Fruit fly (Drosophila melanogaster) whole organism, embryonic: ENCODE data around the gene CG16903.

ENCODE experiments used
- Ada2b ChIP-seq: fragments of 200-800 bp; sonication (Bioruptor generic); IDR thresholded peaks from 2 replicates; pipeline ENCODE4 v1.3.6; 2022; ENCODE audit warnings: missing biosample characterization, missing genetic modification characterization
- BEAF-32 ChIP-seq: fragments of 200-800 bp; sonication (Bioruptor generic); optimal IDR thresholded peaks from 3 replicates; lab custom pipeline; 2017; ENCODE audit warnings: missing biosample characterization, missing genetic modification characterization, mild to moderate bottlenecking, moderate library complexity, missing genetic modification reagents
- Bdp1 ChIP-seq: fragments of 200-800 bp; sonication (Bioruptor generic); optimal IDR thresholded peaks from 3 replicates; lab custom pipeline; 2016; ENCODE audit warnings: missing biosample characterization, missing genetic modification characterization
- CG10543 ChIP-seq: fragments of 200-800 bp; sonication (Bioruptor generic); optimal IDR thresholded peaks from 3 replicates; lab custom pipeline; 2017; ENCODE audit warnings: missing biosample characterization, mild to moderate bottlenecking, missing genetic modification characterization, moderate library complexity
- CG11723 ChIP-seq: fragments of 200-800 bp; sonication (Bioruptor generic); optimal IDR thresholded peaks from 2 replicates; lab custom pipeline; 2017; ENCODE audit warnings: missing biosample characterization, mild to moderate bottlenecking, missing genetic modification characterization
- CG12299 ChIP-seq: fragments of 200-800 bp; sonication (Bioruptor generic); optimal IDR thresholded peaks from 2 replicates; lab custom pipeline; 2018; ENCODE audit warnings: missing biosample characterization, mild to moderate bottlenecking, missing genetic modification characterization
- CG1233 ChIP-seq: fragments of 200-800 bp; sonication (Bioruptor generic); optimal IDR thresholded peaks from 4 replicates; lab custom pipeline; 2018; ENCODE audit warnings: missing biosample characterization, mild to moderate bottlenecking, missing genetic modification characterization
- CG12769 ChIP-seq: fragments of 200-800 bp; sonication (Bioruptor generic); optimal IDR thresholded peaks from 2 replicates; lab custom pipeline; 2019; ENCODE audit warnings: missing biosample characterization, mild to moderate bottlenecking, missing genetic modification characterization, moderate library complexity
- CG12942 ChIP-seq: fragments of 200-800 bp; sonication (Bioruptor generic); optimal IDR thresholded peaks from 3 replicates; lab custom pipeline; 2016; ENCODE audit warnings: missing biosample characterization, missing genetic modification characterization
- CG17359 ChIP-seq: fragments of 200-800 bp; sonication (Bioruptor generic); optimal IDR thresholded peaks from 3 replicates; lab custom pipeline; 2018; ENCODE audit warnings: missing biosample characterization, mild to moderate bottlenecking, missing genetic modification characterization, moderate library complexity
- CG17912 ChIP-seq: fragments of 200-800 bp; sonication (Bioruptor generic); optimal IDR thresholded peaks from 2 replicates; lab custom pipeline; 2018; ENCODE audit warnings: missing biosample characterization, mild to moderate bottlenecking, missing genetic modification characterization
- CG2202 ChIP-seq: fragments of 200-800 bp; sonication (Bioruptor generic); optimal IDR thresholded peaks from 2 replicates; lab custom pipeline; 2018; ENCODE audit warnings: missing biosample characterization, mild to moderate bottlenecking, missing genetic modification characterization
- CG3065 ChIP-seq: fragments of 200-800 bp; sonication (Bioruptor generic); optimal IDR thresholded peaks from 2 replicates; lab custom pipeline; 2016; ENCODE audit warnings: missing biosample characterization, missing genetic modification characterization
- CG4424 ChIP-seq: fragments of 200-800 bp; sonication (Bioruptor generic); optimal IDR thresholded peaks from 3 replicates; lab custom pipeline; 2016; ENCODE audit warnings: missing biosample characterization, missing genetic modification characterization
- CG5180 ChIP-seq: fragments of 200-800 bp; sonication (Bioruptor generic); optimal IDR thresholded peaks from 3 replicates; lab custom pipeline; 2017; ENCODE audit warnings: missing biosample characterization, missing genetic modification characterization, mild to moderate bottlenecking, moderate library complexity, missing genetic modification reagents
- CG7786 ChIP-seq: fragments of 200-800 bp; sonication (Bioruptor generic); optimal IDR thresholded peaks from 2 replicates; lab custom pipeline; 2016; ENCODE audit warnings: missing biosample characterization, missing genetic modification characterization
- CG7928 ChIP-seq: fragments of 200-800 bp; sonication (Bioruptor generic); optimal IDR thresholded peaks from 2 replicates; lab custom pipeline; 2017; ENCODE audit warnings: missing biosample characterization, mild to moderate bottlenecking, missing genetic modification characterization
- CG8478 ChIP-seq: fragments of >200 bp; optimal IDR thresholded peaks from 2 replicates; lab custom pipeline; 2018
- CG9727 ChIP-seq: fragments of 200-800 bp; sonication (Bioruptor generic); optimal IDR thresholded peaks from 3 replicates; lab custom pipeline; 2017; ENCODE audit warnings: missing biosample characterization, mild to moderate bottlenecking, missing genetic modification characterization
- Ets97D ChIP-seq: fragments of 200-800 bp; sonication (Bioruptor generic); optimal IDR thresholded peaks from 3 replicates; lab custom pipeline; 2016; ENCODE audit warnings: missing biosample characterization, missing genetic modification characterization
- HHEX ChIP-seq: fragments of 200-800 bp; sonication (Bioruptor generic); optimal IDR thresholded peaks from 3 replicates; lab custom pipeline; 2017; ENCODE audit warnings: missing biosample characterization, mild to moderate bottlenecking, missing genetic modification characterization, missing genetic modification reagents
- NC2α ChIP-seq: fragments of 200-800 bp; sonication (Bioruptor generic); optimal IDR thresholded peaks from 2 replicates; lab custom pipeline; 2016; ENCODE audit warnings: missing biosample characterization, missing genetic modification characterization
- Nf-YC ChIP-seq: fragments of 200-800 bp; optimal IDR thresholded peaks from 3 replicates; lab custom pipeline; 2019; ENCODE audit warnings: missing biosample characterization, mild to moderate bottlenecking, missing genetic modification characterization, moderate library complexity
- Opbp ChIP-seq: fragments of 200-800 bp; sonication (Bioruptor generic); IDR thresholded peaks from 3 replicates; pipeline ENCODE4 v1.3.6; 2022; ENCODE audit warnings: missing biosample characterization, missing genetic modification characterization; ENCODE audit not compliant: partially characterized antibody
- Spps ChIP-seq: fragments of 200-800 bp; sonication (Bioruptor generic); optimal IDR thresholded peaks from 2 replicates; lab custom pipeline; 2018; ENCODE audit warnings: missing biosample characterization, mild to moderate bottlenecking, missing genetic modification characterization
- Stat92E ChIP-seq, 3 experiments: fragments of >200 bp in 2 of 3; fragments of 200-800 bp in 1 of 3; sonication (Bioruptor generic) in 1 of 3; optimal IDR thresholded peaks; 2 replicates each; lab custom pipeline; 2017 to 2019; ENCODE audit warnings: missing biosample characterization in 3 of 3, missing genetic modification characterization in 3 of 3, mild to moderate bottlenecking in 1 of 3, moderate library complexity in 1 of 3
- Taf1 ChIP-seq: fragments of 200-800 bp; sonication (Bioruptor generic); IDR thresholded peaks from 2 replicates; pipeline ENCODE4 v1.3.6; 2022; ENCODE audit warnings: missing biosample characterization, missing genetic modification characterization
- bab2 ChIP-seq: fragments of 200-800 bp; sonication (Bioruptor generic); optimal IDR thresholded peaks from 2 replicates; lab custom pipeline; 2016; ENCODE audit warnings: missing biosample characterization, missing genetic modification characterization
- caup ChIP-seq: fragments of 200-800 bp; sonication (Bioruptor generic); optimal IDR thresholded peaks from 3 replicates; lab custom pipeline; 2017; ENCODE audit warnings: missing biosample characterization, mild to moderate bottlenecking, missing genetic modification characterization, moderate library complexity; ENCODE audit not compliant: severe bottlenecking
- dan ChIP-seq: fragments of 200-800 bp; sonication (Bioruptor generic); IDR thresholded peaks from 2 replicates; pipeline ENCODE4 v1.3.6; 2022; ENCODE audit warnings: missing biosample characterization, missing genetic modification characterization
- danr ChIP-seq: fragments of 200-800 bp; sonication (Bioruptor generic); IDR thresholded peaks from 2 replicates; pipeline ENCODE4 v1.3.6; 2022; ENCODE audit warnings: missing biosample characterization, missing genetic modification characterization
- dmrt11E ChIP-seq: fragments of 200-800 bp; sonication (Bioruptor generic); optimal IDR thresholded peaks from 3 replicates; lab custom pipeline; 2018; ENCODE audit warnings: missing biosample characterization, mild to moderate bottlenecking, missing genetic modification characterization, moderate library complexity
- ewg ChIP-seq: fragments of 200-800 bp; sonication (Bioruptor generic); optimal IDR thresholded peaks from 3 replicates; lab custom pipeline; 2017; ENCODE audit warnings: mild to moderate bottlenecking, missing biosample characterization, missing genetic modification reagents, missing genetic modification characterization
- eyg ChIP-seq: fragments of 200-800 bp; sonication (Bioruptor generic); optimal IDR thresholded peaks from 3 replicates; lab custom pipeline; 2016; ENCODE audit warnings: missing biosample characterization, missing genetic modification characterization
- grn ChIP-seq: fragments of 200-800 bp; sonication (Bioruptor generic); optimal IDR thresholded peaks from 3 replicates; lab custom pipeline; 2017; ENCODE audit warnings: missing biosample characterization, missing genetic modification characterization
- ham ChIP-seq: fragments of 200-800 bp; sonication (Bioruptor generic); IDR thresholded peaks from 2 replicates; pipeline ENCODE4 v1.3.6; 2022; ENCODE audit warnings: missing biosample characterization, missing genetic modification characterization
- hb ChIP-seq: fragments of 200-800 bp; sonication (Bioruptor generic); IDR thresholded peaks from 3 replicates; pipeline ENCODE4 v1.3.6; 2022; ENCODE audit warnings: missing biosample characterization, missing genetic modification characterization; ENCODE audit not compliant: partially characterized antibody
- insv ChIP-seq, 2 experiments: fragments of 200-800 bp; sonication (Bioruptor generic); optimal IDR thresholded peaks; 3 replicates each; lab custom pipeline; 2016 to 2018; ENCODE audit warnings: missing biosample characterization in 2 of 2, missing genetic modification characterization in 2 of 2
- kay ChIP-seq: fragments of 200-800 bp; sonication (Bioruptor generic); optimal IDR thresholded peaks from 2 replicates; lab custom pipeline; 2016; ENCODE audit warnings: missing biosample characterization, missing genetic modification characterization
- maf-S ChIP-seq: fragments of 200-800 bp; sonication (Bioruptor generic); optimal IDR thresholded peaks from 2 replicates; lab custom pipeline; 2016; ENCODE audit warnings: missing biosample characterization, missing genetic modification characterization
- mam ChIP-seq: fragments of 200-800 bp; sonication (Bioruptor generic); optimal IDR thresholded peaks from 3 replicates; lab custom pipeline; 2016; ENCODE audit warnings: missing biosample characterization, missing genetic modification characterization
- oc ChIP-seq: fragments of 200-800 bp; sonication (Bioruptor generic); optimal IDR thresholded peaks from 2 replicates; lab custom pipeline; 2018; ENCODE audit warnings: missing biosample characterization, mild to moderate bottlenecking, missing genetic modification characterization, moderate library complexity
- onecut ChIP-seq: fragments of 200-800 bp; sonication (Bioruptor generic); IDR thresholded peaks from 2 replicates; pipeline ENCODE4 v1.3.6; 2022; ENCODE audit warnings: missing biosample characterization, missing genetic modification characterization
- p53 ChIP-seq: fragments of 200-800 bp; sonication (Bioruptor generic); optimal IDR thresholded peaks from 2 replicates; lab custom pipeline; 2016; ENCODE audit warnings: missing biosample characterization, missing genetic modification characterization
- pho ChIP-seq: fragments of 200-800 bp; sonication (Bioruptor generic); optimal IDR thresholded peaks from 2 replicates; lab custom pipeline; 2016; ENCODE audit warnings: missing biosample characterization, missing genetic modification characterization
- sd ChIP-seq: fragments of 200-800 bp; sonication (Bioruptor generic); optimal IDR thresholded peaks from 3 replicates; lab custom pipeline; 2018; ENCODE audit warnings: missing biosample characterization, mild to moderate bottlenecking, missing genetic modification characterization, moderate library complexity
- sisA ChIP-seq: fragments of 200-800 bp; sonication (Bioruptor generic); IDR thresholded peaks from 2 replicates; pipeline ENCODE4 v1.3.6; 2022; ENCODE audit warnings: missing biosample characterization, missing genetic modification characterization
- ssp ChIP-seq: fragments of 200-800 bp; sonication (Bioruptor generic); IDR thresholded peaks from 2 replicates; pipeline ENCODE4 v1.3.6; 2022; ENCODE audit warnings: missing biosample characterization, missing genetic modification characterization
- sug ChIP-seq: fragments of 200-800 bp; optimal IDR thresholded peaks from 2 replicates; lab custom pipeline; 2019; ENCODE audit warnings: missing biosample characterization, mild to moderate bottlenecking, missing genetic modification characterization, moderate library complexity
- tgo ChIP-seq: fragments of 200-800 bp; sonication (Bioruptor generic); IDR thresholded peaks from 3 replicates; pipeline ENCODE4 v1.3.6; 2022; ENCODE audit warnings: missing biosample characterization, missing genetic modification characterization

The CG16903 gene

dm6 chrX:2094072-2094761 is 14.0 kb upstream of the CG16903 start, which contains the start of gene csw (continued):
- TF ChIP-seq CG4424 (GFP tag; lab: Kevin White, UChicago) (peak; percentile 3), CG12769 (tag; lab: Kevin White, UChicago) (peak; percentile 35), Ets97D (GFP tag; lab: Kevin White, UChicago) (peak; percentile 91), pho (GFP tag; lab: Kevin White, UChicago) (peak; percentile 46), ewg (peak; percentile 61), CG8478 (peak; percentile 91), p53 (GFP tag; lab: Kevin White, UChicago) (peak; percentile 42), Taf1 (no peak), CG11723 (no peak), oc (tag; lab: Kevin White, UChicago) (no peak), kay (peak; percentile 21), CG12299 (no peak), ham (GFP tag; lab: Robert Waterston, UW) (no peak), Spps (no peak), CG7928 (peak; percentile 43), bab2 (GFP tag; lab: Kevin White, UChicago) (peak; percentile 6), danr (GFP tag; lab: Robert Waterston, UW) (no peak), hb (GFP tag; lab: Robert Waterston, UW) (no peak), eyg (GFP tag; lab: Kevin White, UChicago) (no peak), sd (tag; lab: Kevin White, UChicago) (peak; percentile 35), CG3065 (GFP tag; lab: Kevin White, UChicago) (no peak), NC2α (GFP tag; lab: Kevin White, UChicago) (no peak), CG9727 (GFP tag; lab: Kevin White, UChicago) (peak; percentile 2), sug (tag; lab: Kevin White, UChicago) (peak; percentile 2), Nf-YC (tag; lab: Kevin White, UChicago) (peak; percentile 60), Opbp (GFP tag; lab: Robert Waterston, UW) (0 out of 3 replicates have a peak, but pooled peaks have one; percentile 50), BEAF-32 (GFP tag; lab: Kevin White, UChicago) (peak; percentile 55), Ada2b (GFP tag; lab: Robert Waterston, UW) (no peak), tgo (GFP tag; lab: Robert Waterston, UW) (no peak), maf-S (peak; percentile 38), onecut (GFP tag; lab: Robert Waterston, UW) (peak; percentile 94), CG1233 (GFP tag; lab: Kevin White, UChicago) (no peak), CG2202 (tag; lab: Kevin White, UChicago) (no peak), sisA (GFP tag; lab: Robert Waterston, UW) (peak; percentile 27; the same call in 1 of the 2 replicates), mam (GFP tag; lab: Kevin White, UChicago) (peak; percentile 59), caup (GFP tag; lab: Kevin White, UChicago) (peak; percentile 22), dan (GFP tag; lab: Robert Waterston, UW) (no peak), HHEX (GFP tag; lab: Kevin White, UChicago) (peak; percentile 5), dmrt11E (tag; lab: Kevin White, UChicago) (no peak), ssp (GFP tag; lab: Robert Waterston, UW) (peak; percentile 19; the same call in 1 of the 2 replicates), Stat92E (GFP tag; optimal IDR thresholded peaks at IDR 0.05; lab: Kevin White, UChicago) (no peak), CG12942 (GFP tag; lab: Kevin White, UChicago) (peak; percentile 28), CG7786 (peak; percentile 51), CG5180 (GFP tag; lab: Kevin White, UChicago) (no peak), CG10543 (GFP tag; lab: Kevin White, UChicago) (peak; percentile 72), CG17359 (tag; lab: Kevin White, UChicago) (peak; percentile 38), grn (GFP tag; lab: Kevin White, UChicago) (no peak), insv (GFP tag; optimal IDR thresholded peaks at IDR 0.05; lab: Kevin White, UChicago) (peak; percentile 39 to 95), CG17912 (GFP tag; lab: Kevin White, UChicago) (no peak), Bdp1 (peak; percentile 43)
